Fruit fly (Drosophila melanogaster): ENCODE results near the gene sNPF.

- TF ChIP-seq org-1 (GFP tag; optimal IDR thresholded peaks at IDR 0.05) (no peak), CG7556 (GFP tag; optimal IDR thresholded peaks at IDR 0.05) (peak; percentile 38), CG18619 (GFP tag; optimal IDR thresholded peaks at IDR 0.05) (peak; percentile 34), ranshi (GFP tag; IDR thresholded peaks at IDR 0.05) (peak; percentile 57; the same call in 1 of the 2 replicates), seq (GFP tag; IDR thresholded peaks at IDR 0.05) (no peak), hbn (GFP tag; IDR thresholded peaks at IDR 0.05; ENCODE audit: partially characterized antibody) (peak; percentile 50), CG14050 (GFP tag; IDR thresholded peaks at IDR 0.05) (no peak), CG17186 (GFP tag; optimal IDR thresholded peaks at IDR 0.05) (no peak), CG9215 (GFP tag; IDR thresholded peaks at IDR 0.05) (peak; percentile 44), zf30C (GFP tag; optimal IDR thresholded peaks at IDR 0.05) (no peak), vvl (GFP tag; IDR thresholded peaks at IDR 0.05) (peak; percentile 65), psq (GFP tag; optimal IDR thresholded peaks at IDR 0.05) (no peak), fru (optimal IDR thresholded peaks at IDR 0.05) (no peak), Dad (GFP tag; optimal IDR thresholded peaks at IDR 0.05) (no peak)
Measured at dm6 chr2L:20097105-20097631, 69.5 kb downstream of the sNPF start, which contains the start of the genes mRpS18B and Kua.

Data from whole organism, embryonic.